Worm (Caenorhabditis elegans) whole organism, young adult: ENCODE results near the gene tat-3.

Source experiments
- B0019.2 ChIP-seq: fragments of 200-800 bp; sonication (Bioruptor generic); conservative IDR thresholded peaks from 2 replicates; pipeline ENCODE4 v1.3.6; 2022; ENCODE audit warnings: missing genetic modification reagents, missing genetic modification characterization, missing compliant biosample characterization
- B0035.1 ChIP-seq: sonication (generic microtip); optimal IDR thresholded peaks from 2 replicates; lab custom pipeline; 2016; ENCODE audit warnings: missing genetic modification characterization, mild to moderate bottlenecking, missing compliant biosample characterization, missing genotype, missing genetic modification reagents
- B0261.1 ChIP-seq: sonication (generic microtip); optimal IDR thresholded peaks from 2 replicates; lab custom pipeline; 2016; ENCODE audit warnings: mild to moderate bottlenecking, missing genetic modification characterization, moderate library complexity, missing compliant biosample characterization
- C06A6.2 ChIP-seq: fragments of 200-800 bp; sonication (Bioruptor generic); conservative IDR thresholded peaks from 2 replicates; pipeline ENCODE4 v1.3.6; 2022; ENCODE audit warnings: missing genetic modification characterization, missing compliant biosample characterization
- F22D6.2 ChIP-seq: sonication (generic microtip); optimal IDR thresholded peaks from 2 replicates; lab custom pipeline; 2016; ENCODE audit warnings: mild to moderate bottlenecking, missing genetic modification characterization, missing compliant biosample characterization
- Y53G8AR.9 ChIP-seq: fragments of 200-800 bp; sonication (Bioruptor generic); conservative IDR thresholded peaks from 2 replicates; pipeline ENCODE4 v1.3.6; 2022; ENCODE audit warnings: missing genetic modification reagents, missing genetic modification characterization, missing compliant biosample characterization
- Y67H2A.10 ChIP-seq: fragments of 200-800 bp; sonication (Bioruptor generic); conservative IDR thresholded peaks from 2 replicates; pipeline ENCODE4 v1.3.6; 2022; ENCODE audit warnings: missing genetic modification reagents, missing genetic modification characterization, missing compliant biosample characterization
- akir-1 ChIP-seq: fragments of 200-800 bp; sonication (Bioruptor generic); optimal IDR thresholded peaks from 2 replicates; lab custom pipeline; 2018; ENCODE audit warnings: mild to moderate bottlenecking, missing genetic modification characterization, moderate library complexity, missing compliant biosample characterization
- athp-1 ChIP-seq: sonication (generic microtip); optimal IDR thresholded peaks from 2 replicates; lab custom pipeline; 2017; ENCODE audit warnings: mild to moderate bottlenecking, missing genetic modification characterization, missing compliant biosample characterization
- attf-5 ChIP-seq: fragments of 200-800 bp; sonication (Bioruptor generic); optimal IDR thresholded peaks from 2 replicates; lab custom pipeline; 2018; ENCODE audit warnings: mild to moderate bottlenecking, missing genetic modification characterization, missing compliant biosample characterization
- ccch-3 ChIP-seq: fragments of 200-800 bp; sonication (Bioruptor generic); optimal IDR thresholded peaks from 2 replicates; lab custom pipeline; 2018; ENCODE audit warnings: mild to moderate bottlenecking, missing genetic modification characterization, missing compliant biosample characterization
- cebp-2 ChIP-seq: fragments of 200-800 bp; sonication (Bioruptor generic); IDR thresholded peaks from 2 replicates; pipeline ENCODE4 v1.3.6; 2022; ENCODE audit warnings: missing genetic modification characterization, missing compliant biosample characterization
- ceh-100 ChIP-seq: fragments of 200-800 bp; sonication (Bioruptor generic); IDR thresholded peaks from 2 replicates; pipeline ENCODE4 v1.3.6; 2022; ENCODE audit warnings: missing genetic modification reagents, missing genetic modification characterization, missing compliant biosample characterization
- ceh-79 ChIP-seq: sonication (generic microtip); optimal IDR thresholded peaks from 2 replicates; lab custom pipeline; 2017; ENCODE audit warnings: mild to moderate bottlenecking, missing genetic modification characterization, missing compliant biosample characterization
- chd-7 ChIP-seq: sonication (generic microtip); optimal IDR thresholded peaks from 2 replicates; lab custom pipeline; 2016; ENCODE audit warnings: mild to moderate bottlenecking, missing genetic modification characterization, moderate library complexity, missing compliant biosample characterization
- dpff-1 ChIP-seq: sonication (generic microtip); optimal IDR thresholded peaks from 2 replicates; lab custom pipeline; 2017; ENCODE audit warnings: mild to moderate bottlenecking, missing genetic modification characterization, missing compliant biosample characterization
- dpl-1 ChIP-seq: fragments of 150-350 bp; optimal IDR thresholded peaks from 2 replicates; lab custom pipeline; 2014; ENCODE audit warnings: missing biosample characterization, missing genetic modification reagents, missing genetic modification characterization
- efl-1 ChIP-seq: fragments of 150-350 bp; optimal IDR thresholded peaks from 2 replicates; lab custom pipeline; 2014; ENCODE audit warnings: missing biosample characterization, missing genetic modification reagents, missing genetic modification characterization
- egl-18 ChIP-seq: fragments of 200-800 bp; sonication (Bioruptor generic); IDR thresholded peaks from 2 replicates; pipeline ENCODE4 v1.3.6; 2022; ENCODE audit warnings: missing genetic modification reagents, missing genetic modification characterization, missing compliant biosample characterization
- ekl-4 ChIP-seq: fragments of 200-800 bp; sonication (Bioruptor generic); IDR thresholded peaks from 2 replicates; pipeline ENCODE4 v1.3.6; 2022; ENCODE audit warnings: missing genetic modification reagents, missing genetic modification characterization, missing compliant biosample characterization
- hmg-20 ChIP-seq: fragments of 200-800 bp; sonication (Bioruptor generic); IDR thresholded peaks from 2 replicates; pipeline ENCODE4 v1.3.6; 2022; ENCODE audit warnings: missing genetic modification reagents, missing genetic modification characterization, missing compliant biosample characterization
- let-607 ChIP-seq, 2 experiments: fragments of 200-800 bp in 1 of 2; sonication (Bioruptor generic) in 1 of 2; sonication (generic microtip) in 1 of 2; optimal IDR thresholded peaks; 2 replicates each; lab custom pipeline; 2016 to 2018; ENCODE audit warnings: mild to moderate bottlenecking in 2 of 2, missing compliant biosample characterization in 2 of 2, missing genetic modification characterization in 2 of 2, moderate library complexity in 2 of 2, missing genotype in 1 of 2
- lin-40 ChIP-seq: sonication (generic microtip); optimal IDR thresholded peaks from 2 replicates; lab custom pipeline; 2016; ENCODE audit warnings: missing genetic modification characterization, mild to moderate bottlenecking, missing compliant biosample characterization, missing genotype, missing genetic modification reagents
- lin-54 ChIP-seq: fragments of 200-800 bp; sonication (Bioruptor generic); optimal IDR thresholded peaks from 2 replicates; lab custom pipeline; 2018; ENCODE audit warnings: mild to moderate bottlenecking, missing genetic modification characterization, missing compliant biosample characterization
- lsl-1 ChIP-seq: fragments of 200-800 bp; sonication (Bioruptor generic); optimal IDR thresholded peaks from 2 replicates; lab custom pipeline; 2018; ENCODE audit warnings: mild to moderate bottlenecking, missing genetic modification characterization, moderate library complexity, missing compliant biosample characterization
- lsy-27 ChIP-seq: sonication (generic microtip); optimal IDR thresholded peaks from 2 replicates; lab custom pipeline; 2017; ENCODE audit warnings: missing genetic modification characterization, mild to moderate bottlenecking, missing compliant biosample characterization, antibody characterized with exemption, missing genotype, borderline replicate concordance; ENCODE audit not compliant: insufficient read depth
- madf-3 ChIP-seq: fragments of 200-800 bp; sonication (Bioruptor generic); IDR thresholded peaks from 2 replicates; pipeline ENCODE4 v1.3.6; 2022; ENCODE audit warnings: missing genetic modification reagents, missing genetic modification characterization, missing compliant biosample characterization
- madf-6 ChIP-seq: fragments of 200-800 bp; sonication (Bioruptor generic); IDR thresholded peaks from 2 replicates; pipeline ENCODE4 v1.3.6; 2022; ENCODE audit warnings: missing genetic modification reagents, missing genetic modification characterization, missing compliant biosample characterization
- mcd-1 ChIP-seq: fragments of 200-800 bp; sonication (Bioruptor generic); IDR thresholded peaks from 2 replicates; pipeline ENCODE4 v1.3.6; 2022; ENCODE audit warnings: missing genetic modification reagents, missing genetic modification characterization, missing compliant biosample characterization
- mxl-1 ChIP-seq: sonication (generic microtip); optimal IDR thresholded peaks from 2 replicates; lab custom pipeline; 2016; ENCODE audit warnings: missing genetic modification characterization, missing compliant biosample characterization
- nfya-1 ChIP-seq: sonication (generic microtip); optimal IDR thresholded peaks from 2 replicates; lab custom pipeline; 2017; ENCODE audit warnings: antibody characterized with exemption, missing compliant biosample characterization, missing genetic modification characterization, borderline replicate concordance; ENCODE audit not compliant: insufficient read depth
- nfyb-1 ChIP-seq: fragments of 200-800 bp; sonication (Bioruptor generic); IDR thresholded peaks from 2 replicates; pipeline ENCODE4 v1.3.6; 2022; ENCODE audit warnings: missing genetic modification reagents, missing genetic modification characterization, missing compliant biosample characterization
- nhr-120 ChIP-seq: fragments of 200-800 bp; sonication (Bioruptor generic); IDR thresholded peaks from 2 replicates; pipeline ENCODE4 v1.3.6; 2022; ENCODE audit warnings: missing genetic modification characterization, missing compliant biosample characterization
- nhr-27 ChIP-seq: fragments of 200-800 bp; sonication (Bioruptor generic); optimal IDR thresholded peaks from 2 replicates; lab custom pipeline; 2018; ENCODE audit warnings: mild to moderate bottlenecking, missing genetic modification characterization, moderate library complexity, missing compliant biosample characterization
- pbrm-1 ChIP-seq: fragments of 200-800 bp; sonication (Bioruptor generic); IDR thresholded peaks from 2 replicates; pipeline ENCODE4 v1.3.6; 2022; ENCODE audit warnings: missing genetic modification reagents, missing genetic modification characterization, missing compliant biosample characterization
- rcor-1 ChIP-seq: fragments of 200-800 bp; sonication (Bioruptor generic); IDR thresholded peaks from 2 replicates; pipeline ENCODE4 v1.3.6; 2022; ENCODE audit warnings: missing genetic modification reagents, missing genetic modification characterization, missing compliant biosample characterization
- sea-2 ChIP-seq: fragments of 200-800 bp; sonication (Bioruptor generic); IDR thresholded peaks from 2 replicates; pipeline ENCODE4 v1.3.6; 2022; ENCODE audit warnings: missing genetic modification characterization, missing compliant biosample characterization
- snpc-1.1 ChIP-seq: sonication (generic microtip); optimal IDR thresholded peaks from 2 replicates; lab custom pipeline; 2017; ENCODE audit warnings: missing genetic modification characterization, mild to moderate bottlenecking, missing compliant biosample characterization, antibody characterized with exemption, moderate library complexity, missing genotype, missing genetic modification reagents; ENCODE audit not compliant: insufficient read depth
- snpc-1.3 ChIP-seq: sonication (generic microtip); optimal IDR thresholded peaks from 2 replicates; lab custom pipeline; 2017; ENCODE audit warnings: missing genetic modification characterization, mild to moderate bottlenecking, missing compliant biosample characterization, antibody characterized with exemption, moderate library complexity, missing genotype, missing genetic modification reagents; ENCODE audit not compliant: insufficient read depth
- snpc-3.4 ChIP-seq: sonication (generic microtip); optimal IDR thresholded peaks from 2 replicates; lab custom pipeline; 2017; ENCODE audit warnings: missing genetic modification characterization, mild to moderate bottlenecking, missing compliant biosample characterization, antibody characterized with exemption, moderate library complexity, missing genotype, missing genetic modification reagents
- snpc-4 ChIP-seq, 5 experiments: fragments of 150-350 bp in 1 of 5; sonication (generic microtip) in 4 of 5; optimal IDR thresholded peaks; 2 replicates each; lab custom pipeline; 2014 to 2018; ENCODE audit warnings: missing genetic modification characterization in 5 of 5, missing biosample characterization in 3 of 5, antibody characterized with exemption in 2 of 5, mild to moderate bottlenecking in 2 of 5, missing compliant biosample characterization in 2 of 5, missing genotype in 2 of 5, moderate library complexity in 2 of 5, missing genetic modification reagents in 1 of 5
- xnd-1 ChIP-seq: sonication (generic microtip); optimal IDR thresholded peaks from 2 replicates; lab custom pipeline; 2016; ENCODE audit warnings: missing genotype, missing genetic modification reagents, missing genetic modification characterization, missing compliant biosample characterization
- zfh-2 ChIP-seq: fragments of 200-800 bp; sonication (Bioruptor generic); conservative IDR thresholded peaks from 2 replicates; pipeline ENCODE4 v1.3.6; 2022; ENCODE audit warnings: missing genetic modification reagents, missing genetic modification characterization, missing compliant biosample characterization
- zim-3 ChIP-seq: sonication (generic microtip); optimal IDR thresholded peaks from 2 replicates; lab custom pipeline; 2017; ENCODE audit warnings: mild to moderate bottlenecking, missing genetic modification characterization, moderate library complexity, missing compliant biosample characterization
- ztf-28 ChIP-seq: fragments of 200-800 bp; sonication (Bioruptor generic); IDR thresholded peaks from 2 replicates; pipeline ENCODE4 v1.3.6; 2022; ENCODE audit warnings: missing genetic modification reagents, missing genetic modification characterization, missing compliant biosample characterization
- ztf-3 ChIP-seq: fragments of 200-800 bp; sonication (Bioruptor generic); optimal IDR thresholded peaks from 2 replicates; lab custom pipeline; 2018; ENCODE audit warnings: mild to moderate bottlenecking, missing genetic modification characterization, missing compliant biosample characterization
- ztf-6 ChIP-seq: fragments of 200-800 bp; sonication (Bioruptor generic); IDR thresholded peaks from 2 replicates; pipeline ENCODE4 v1.3.6; 2022; ENCODE audit warnings: missing genetic modification reagents, missing genetic modification characterization, missing compliant biosample characterization

The tat-3 gene

ce11 chrIII:10721056-10721455 is 9.4 kb downstream of the tat-3 start (continued):
- TF ChIP-seq dpl-1 = peak; percentile 39
- TF ChIP-seq ceh-100 (GFP tag; lab: Robert Waterston, UW) = peak; percentile 35; the same call in 1 of the 2 replicates
- no peak for TF ChIP-seq pbrm-1 (GFP tag; lab: Robert Waterston, UW)
- no peak for TF ChIP-seq madf-3 (GFP tag; lab: Robert Waterston, UW)
- no peak for TF ChIP-seq mcd-1 (GFP tag; lab: Robert Waterston, UW)
- TF ChIP-seq B0261.1 = no peak
- TF ChIP-seq akir-1 (GFP tag; lab: Kevin White, UChicago) = no peak
- TF ChIP-seq lin-40 (tag; lab: Kevin White, UChicago) = no peak
- no peak for TF ChIP-seq ztf-6
- TF ChIP-seq B0019.2 (GFP tag; lab: Robert Waterston, UW) = no peak
- no peak for TF ChIP-seq snpc-4 (GFP tag; optimal IDR thresholded peaks at IDR 0.05; lab: Kevin White, UChicago)
- TF ChIP-seq snpc-4 (tag; optimal IDR thresholded peaks at IDR 0.05; lab: Kevin White, UChicago) = no peak
- no peak for TF ChIP-seq nfya-1
- no peak for TF ChIP-seq nhr-120
- no peak for TF ChIP-seq madf-6 (GFP tag; lab: Robert Waterston, UW)
- no peak for TF ChIP-seq egl-18 (GFP tag; lab: Robert Waterston, UW)
- no peak for TF ChIP-seq cebp-2
- peak; percentile 46 for TF ChIP-seq lin-54 (GFP tag; lab: Kevin White, UChicago)
- no peak for TF ChIP-seq athp-1
- TF ChIP-seq Y53G8AR.9 (GFP tag; lab: Robert Waterston, UW) = no peak
- peak; percentile 18 for TF ChIP-seq lsl-1
- no peak for TF ChIP-seq chd-7 (tag; lab: Kevin White, UChicago)
- TF ChIP-seq xnd-1 (tag; lab: Kevin White, UChicago) = no peak
- TF ChIP-seq, all 124 proteins: peak for 6

ce11 chrIII:10720170-10720569 is 10.3 kb downstream of the tat-3 start:
- TF ChIP-seq F22D6.2 (tag; lab: Kevin White, UChicago) (no peak), ceh-100 (GFP tag; lab: Robert Waterston, UW) (0 out of 2 replicates have a peak, but pooled peaks have one; percentile 32), hmg-20 (no peak), rcor-1 (GFP tag; lab: Robert Waterston, UW) (peak; percentile 68), let-607 (tag; optimal IDR thresholded peaks at IDR 0.05; lab: Kevin White, UChicago) (peak; percentile 19 to 58), lsy-27 (no peak), ceh-79 (tag; lab: Kevin White, UChicago) (no peak), dpff-1 (tag; lab: Kevin White, UChicago) (no peak), ztf-28 (GFP tag; lab: Robert Waterston, UW) (no peak), ztf-3 (no peak), chd-7 (tag; lab: Kevin White, UChicago) (peak; percentile 83), zfh-2 (GFP tag; lab: Robert Waterston, UW) (peak; percentile 95), sea-2 (GFP tag; lab: Robert Waterston, UW) (no peak), B0035.1 (tag; lab: Kevin White, UChicago) (no peak), nfyb-1 (GFP tag; lab: Robert Waterston, UW) (peak; percentile 86), snpc-3.4 (tag; lab: Kevin White, UChicago) (no peak), ekl-4 (GFP tag; lab: Robert Waterston, UW) (peak; percentile 78), snpc-1.3 (no peak), madf-3 (GFP tag; lab: Robert Waterston, UW) (no peak), nhr-27 (tag; lab: Kevin White, UChicago) (no peak), zim-3 (tag; lab: Kevin White, UChicago) (no peak), attf-5 (peak; percentile 81), ccch-3 (GFP tag; lab: Kevin White, UChicago) (no peak), Y67H2A.10 (GFP tag; lab: Robert Waterston, UW) (peak; percentile 61; the same call in 1 of the 2 replicates), egl-18 (GFP tag; lab: Robert Waterston, UW) (no peak), efl-1 (GFP tag; lab: Kevin White, UChicago) (peak; percentile 17), snpc-1.1 (tag; lab: Kevin White, UChicago) (no peak), mxl-1 (tag; lab: Kevin White, UChicago) (no peak), C06A6.2 (GFP tag; lab: Robert Waterston, UW) (peak; percentile 68; the same call in 1 of the 2 replicates)
